Fruit fly (Drosophila melanogaster) whole organism, pupa: ENCODE measurements around the gene CG17167.

Experiments used
- CG15710 ChIP-seq: fragments of 200-800 bp; sonication (Bioruptor generic); optimal IDR thresholded peaks from 2 replicates; lab custom pipeline; 2018; ENCODE audit warnings: missing biosample characterization, mild to moderate bottlenecking, missing genetic modification characterization, moderate library complexity
- CG17806 ChIP-seq: fragments of 200-800 bp; sonication (Bioruptor generic); optimal IDR thresholded peaks from 2 replicates; lab custom pipeline; 2018; ENCODE audit warnings: missing biosample characterization, mild to moderate bottlenecking, missing genetic modification characterization, moderate library complexity
- CG32121 ChIP-seq: fragments of 200-800 bp; sonication (Bioruptor generic); IDR thresholded peaks from 2 replicates; pipeline ENCODE4 v1.3.6; 2022; ENCODE audit warnings: missing biosample characterization, missing genetic modification characterization
- CG34367 ChIP-seq: fragments of 200-800 bp; sonication (Bioruptor generic); optimal IDR thresholded peaks from 2 replicates; lab custom pipeline; 2018; ENCODE audit warnings: missing biosample characterization, mild to moderate bottlenecking, missing genetic modification characterization
- CG4496 ChIP-seq: fragments of 200-800 bp; sonication (Bioruptor generic); IDR thresholded peaks from 3 replicates; pipeline ENCODE4 v1.3.6; 2022; ENCODE audit warnings: missing biosample characterization, missing genetic modification characterization
- CG9948 ChIP-seq: fragments of 200-800 bp; sonication (Bioruptor generic); optimal IDR thresholded peaks from 2 replicates; lab custom pipeline; 2018; ENCODE audit warnings: missing biosample characterization, mild to moderate bottlenecking, missing genetic modification characterization, moderate library complexity
- D1 ChIP-seq: fragments of 200-800 bp; sonication (Bioruptor generic); optimal IDR thresholded peaks from 2 replicates; lab custom pipeline; 2018; ENCODE audit warnings: missing biosample characterization, mild to moderate bottlenecking, missing genetic modification characterization, moderate library complexity
- EcR ChIP-seq: fragments of 200-800 bp; sonication (Bioruptor generic); optimal IDR thresholded peaks from 3 replicates; lab custom pipeline; 2019; ENCODE audit warnings: missing biosample characterization, missing genetic modification characterization, mild to moderate bottlenecking, moderate library complexity, missing genetic modification reagents
- Pif1A ChIP-seq: fragments of 200-800 bp; sonication (Bioruptor generic); optimal IDR thresholded peaks from 3 replicates; lab custom pipeline; 2016; ENCODE audit warnings: missing biosample characterization, missing genetic modification characterization
- Pif1B ChIP-seq: fragments of 200-800 bp; sonication (Bioruptor generic); optimal IDR thresholded peaks from 3 replicates; lab custom pipeline; 2016; ENCODE audit warnings: missing biosample characterization, missing genetic modification characterization
- Snoo ChIP-seq: fragments of 200-800 bp; sonication (Bioruptor generic); optimal IDR thresholded peaks from 3 replicates; lab custom pipeline; 2017; ENCODE audit warnings: missing biosample characterization, mild to moderate bottlenecking, missing genetic modification characterization, inconsistent platforms
- gl ChIP-seq: fragments of 200-800 bp; sonication (Bioruptor generic); optimal IDR thresholded peaks from 2 replicates; lab custom pipeline; 2018; ENCODE audit warnings: missing biosample characterization, mild to moderate bottlenecking, missing genetic modification characterization
- rn ChIP-seq: fragments of 200-800 bp; sonication (Bioruptor generic); IDR thresholded peaks from 2 replicates; pipeline ENCODE4 v1.3.6; 2022; ENCODE audit warnings: missing biosample characterization, missing genetic modification characterization

dm6 chrX:23091289-23091688 lies 23.2 kb downstream of the CG17167 start:
- TF ChIP-seq D1 (tag; lab: Kevin White, UChicago) (no peak), CG17806 (tag; lab: Kevin White, UChicago) (no peak), CG9948 (tag; lab: Kevin White, UChicago) (no peak), rn (no peak), EcR (GFP tag; lab: Kevin White, UChicago) (no peak), CG4496 (GFP tag; lab: Robert Waterston, UW) (no peak), Snoo (no peak), Pif1A (GFP tag; lab: Kevin White, UChicago) (no peak), Pif1B (GFP tag; lab: Kevin White, UChicago) (no peak), CG15710 (tag; lab: Kevin White, UChicago) (no peak), gl (tag; lab: Kevin White, UChicago) (no peak), CG32121 (GFP tag; lab: Robert Waterston, UW) (no peak), CG34367 (tag; lab: Kevin White, UChicago) (no peak)
